Worm (Caenorhabditis elegans) whole organism, young adult: Measurements from ENCODE around the gene T07A9.12.

ENCODE experiments used
- B0336.3 ChIP-seq: fragments of 200-800 bp; sonication (Bioruptor generic); IDR thresholded peaks from 2 replicates; pipeline ENCODE4 v1.3.6; 2022; ENCODE audit warnings: missing genetic modification characterization, missing compliant biosample characterization
- F23B12.7 ChIP-seq: sonication (generic microtip); optimal IDR thresholded peaks from 2 replicates; lab custom pipeline; 2017; ENCODE audit warnings: missing genetic modification characterization, mild to moderate bottlenecking, missing compliant biosample characterization, antibody characterized with exemption, moderate library complexity; ENCODE audit not compliant: insufficient read depth
- F37B4.10 ChIP-seq: fragments of 200-800 bp; sonication (Bioruptor generic); IDR thresholded peaks from 2 replicates; pipeline ENCODE4 v1.3.6; 2022; ENCODE audit warnings: missing genetic modification characterization, missing compliant biosample characterization
- F39B2.1 ChIP-seq: fragments of 200-800 bp; sonication (Bioruptor generic); IDR thresholded peaks from 2 replicates; pipeline ENCODE4 v1.3.6; 2022; ENCODE audit warnings: missing genetic modification reagents, missing genetic modification characterization, missing compliant biosample characterization
- F57A8.1 ChIP-seq: fragments of 200-800 bp; sonication (Bioruptor generic); optimal IDR thresholded peaks from 2 replicates; lab custom pipeline; 2018; ENCODE audit warnings: mild to moderate bottlenecking, missing genetic modification characterization, moderate library complexity, missing compliant biosample characterization
- Y53G8AR.9 ChIP-seq: fragments of 200-800 bp; sonication (Bioruptor generic); conservative IDR thresholded peaks from 2 replicates; pipeline ENCODE4 v1.3.6; 2022; ENCODE audit warnings: missing genetic modification reagents, missing genetic modification characterization, missing compliant biosample characterization
- Y79H2A.3 ChIP-seq: fragments of 200-800 bp; sonication (Bioruptor generic); conservative IDR thresholded peaks from 2 replicates; pipeline ENCODE4 v1.3.6; 2022; ENCODE audit warnings: missing genetic modification reagents, missing genetic modification characterization, missing compliant biosample characterization
- Y95B8A.8 ChIP-seq: fragments of 200-800 bp; sonication (Bioruptor generic); IDR thresholded peaks from 2 replicates; pipeline ENCODE4 v1.3.6; 2022; ENCODE audit warnings: missing genetic modification reagents, missing genetic modification characterization, missing compliant biosample characterization
- aptf-3 ChIP-seq: fragments of 200-800 bp; sonication (Bioruptor generic); IDR thresholded peaks from 2 replicates; pipeline ENCODE4 v1.3.6; 2022; ENCODE audit warnings: missing genetic modification characterization, missing compliant biosample characterization
- attf-3 ChIP-seq: fragments of 200-800 bp; sonication (Bioruptor generic); conservative IDR thresholded peaks from 2 replicates; pipeline ENCODE4 v1.3.6; 2022; ENCODE audit warnings: missing genetic modification reagents, missing genetic modification characterization, missing compliant biosample characterization
- bed-2 ChIP-seq: fragments of 200-800 bp; sonication (Bioruptor generic); IDR thresholded peaks from 2 replicates; pipeline ENCODE4 v1.3.6; 2022; ENCODE audit warnings: missing genetic modification reagents, missing genetic modification characterization, missing compliant biosample characterization
- ceh-100 ChIP-seq: fragments of 200-800 bp; sonication (Bioruptor generic); IDR thresholded peaks from 2 replicates; pipeline ENCODE4 v1.3.6; 2022; ENCODE audit warnings: missing genetic modification reagents, missing genetic modification characterization, missing compliant biosample characterization
- die-1 ChIP-seq: sonication (generic microtip); optimal IDR thresholded peaks from 2 replicates; lab custom pipeline; 2016; ENCODE audit warnings: missing genotype, mild to moderate bottlenecking, missing genetic modification characterization, missing compliant biosample characterization
- efl-1 ChIP-seq: fragments of 150-350 bp; optimal IDR thresholded peaks from 2 replicates; lab custom pipeline; 2014; ENCODE audit warnings: missing biosample characterization, missing genetic modification reagents, missing genetic modification characterization
- egl-18 ChIP-seq: fragments of 200-800 bp; sonication (Bioruptor generic); IDR thresholded peaks from 2 replicates; pipeline ENCODE4 v1.3.6; 2022; ENCODE audit warnings: missing genetic modification reagents, missing genetic modification characterization, missing compliant biosample characterization
- ekl-4 ChIP-seq: fragments of 200-800 bp; sonication (Bioruptor generic); IDR thresholded peaks from 2 replicates; pipeline ENCODE4 v1.3.6; 2022; ENCODE audit warnings: missing genetic modification reagents, missing genetic modification characterization, missing compliant biosample characterization
- fkh-3 ChIP-seq: sonication (generic microtip); optimal IDR thresholded peaks from 2 replicates; lab custom pipeline; 2016; ENCODE audit warnings: mild to moderate bottlenecking, missing genetic modification characterization, missing compliant biosample characterization
- him-1 ChIP-seq: sonication (generic microtip); optimal IDR thresholded peaks from 2 replicates; lab custom pipeline; 2016; ENCODE audit warnings: missing genotype, missing genetic modification reagents, missing genetic modification characterization, missing compliant biosample characterization
- hmg-1.2 ChIP-seq: fragments of 200-800 bp; sonication (Bioruptor generic); IDR thresholded peaks from 2 replicates; pipeline ENCODE4 v1.3.6; 2022; ENCODE audit warnings: missing genetic modification reagents, missing genetic modification characterization, missing compliant biosample characterization
- let-526 ChIP-seq: fragments of 200-800 bp; sonication (Bioruptor generic); IDR thresholded peaks from 2 replicates; pipeline ENCODE4 v1.3.6; 2022; ENCODE audit warnings: missing genetic modification reagents, missing genetic modification characterization, missing compliant biosample characterization
- lin-26 ChIP-seq: fragments of 200-800 bp; sonication (Bioruptor generic); IDR thresholded peaks from 2 replicates; pipeline ENCODE4 v1.3.6; 2022; ENCODE audit warnings: missing genetic modification reagents, missing genetic modification characterization, missing compliant biosample characterization
- lin-35 ChIP-seq, 3 experiments: fragments of 150-350 bp in 2 of 3; sonication (generic microtip) in 1 of 3; optimal IDR thresholded peaks; 2 replicates each; lab custom pipeline; 2014 to 2018; ENCODE audit warnings: missing biosample characterization in 3 of 3, missing genetic modification characterization in 3 of 3, missing genetic modification reagents in 3 of 3
- lsl-1 ChIP-seq: fragments of 200-800 bp; sonication (Bioruptor generic); optimal IDR thresholded peaks from 2 replicates; lab custom pipeline; 2018; ENCODE audit warnings: mild to moderate bottlenecking, missing genetic modification characterization, moderate library complexity, missing compliant biosample characterization
- madf-3 ChIP-seq: fragments of 200-800 bp; sonication (Bioruptor generic); IDR thresholded peaks from 2 replicates; pipeline ENCODE4 v1.3.6; 2022; ENCODE audit warnings: missing genetic modification reagents, missing genetic modification characterization, missing compliant biosample characterization
- madf-8 ChIP-seq: fragments of 200-800 bp; sonication (Bioruptor generic); conservative IDR thresholded peaks from 2 replicates; pipeline ENCODE4 v1.3.6; 2022; ENCODE audit warnings: missing genetic modification reagents, missing genetic modification characterization, missing compliant biosample characterization
- mel-28 ChIP-seq: sonication (generic microtip); optimal IDR thresholded peaks from 2 replicates; lab custom pipeline; 2016; ENCODE audit warnings: borderline replicate concordance, mild to moderate bottlenecking, missing genetic modification characterization, missing compliant biosample characterization
- mxl-1 ChIP-seq: sonication (generic microtip); optimal IDR thresholded peaks from 2 replicates; lab custom pipeline; 2016; ENCODE audit warnings: missing genetic modification characterization, missing compliant biosample characterization
- nfya-1 ChIP-seq: sonication (generic microtip); optimal IDR thresholded peaks from 2 replicates; lab custom pipeline; 2017; ENCODE audit warnings: antibody characterized with exemption, missing compliant biosample characterization, missing genetic modification characterization, borderline replicate concordance; ENCODE audit not compliant: insufficient read depth
- nhr-120 ChIP-seq: fragments of 200-800 bp; sonication (Bioruptor generic); IDR thresholded peaks from 2 replicates; pipeline ENCODE4 v1.3.6; 2022; ENCODE audit warnings: missing genetic modification characterization, missing compliant biosample characterization
- nhr-90 ChIP-seq: sonication (generic microtip); optimal IDR thresholded peaks from 2 replicates; lab custom pipeline; 2016; ENCODE audit warnings: missing genotype, mild to moderate bottlenecking, missing genetic modification characterization, missing compliant biosample characterization
- sdz-38 ChIP-seq: sonication (generic microtip); optimal IDR thresholded peaks from 2 replicates; lab custom pipeline; 2016; ENCODE audit warnings: missing genotype, missing genetic modification characterization, missing compliant biosample characterization
- sea-2 ChIP-seq: fragments of 200-800 bp; sonication (Bioruptor generic); IDR thresholded peaks from 2 replicates; pipeline ENCODE4 v1.3.6; 2022; ENCODE audit warnings: missing genetic modification characterization, missing compliant biosample characterization
- sptf-2 ChIP-seq: fragments of 200-800 bp; sonication (Bioruptor generic); optimal IDR thresholded peaks from 2 replicates; lab custom pipeline; 2018; ENCODE audit warnings: mild to moderate bottlenecking, missing genetic modification characterization, missing compliant biosample characterization
- tlf-1 ChIP-seq: fragments of 200-800 bp; sonication (Bioruptor generic); optimal IDR thresholded peaks from 2 replicates; lab custom pipeline; 2018; ENCODE audit warnings: mild to moderate bottlenecking, missing genetic modification characterization, missing compliant biosample characterization
- ztf-26 ChIP-seq: sonication (generic microtip); optimal IDR thresholded peaks from 2 replicates; lab custom pipeline; 2017; ENCODE audit warnings: missing genetic modification characterization, missing compliant biosample characterization
- ztf-6 ChIP-seq: fragments of 200-800 bp; sonication (Bioruptor generic); IDR thresholded peaks from 2 replicates; pipeline ENCODE4 v1.3.6; 2022; ENCODE audit warnings: missing genetic modification reagents, missing genetic modification characterization, missing compliant biosample characterization

Gene T07A9.12

ce11 chrIV:387283-388048, 23.2 kb upstream of the T07A9.12 start (continued):
- TF ChIP-seq F39B2.1 (GFP tag; lab: Robert Waterston, UW) (no peak), F23B12.7 (tag; lab: Kevin White, UChicago) (no peak), F57A8.1 (GFP tag; lab: Kevin White, UChicago) (no peak), efl-1 (GFP tag; lab: Kevin White, UChicago) (no peak), die-1 (tag; lab: Kevin White, UChicago) (no peak), sptf-2 (GFP tag; lab: Kevin White, UChicago) (no peak), nfya-1 (no peak), Y79H2A.3 (GFP tag; lab: Robert Waterston, UW) (no peak), nhr-90 (tag; lab: Kevin White, UChicago) (no peak), madf-3 (GFP tag; lab: Robert Waterston, UW) (no peak), ceh-100 (GFP tag; lab: Robert Waterston, UW) (0 out of 2 replicates have a peak, but pooled peaks have one; percentile 14), egl-18 (GFP tag; lab: Robert Waterston, UW) (no peak), sdz-38 (tag; lab: Kevin White, UChicago) (no peak), aptf-3 (GFP tag; lab: Robert Waterston, UW) (no peak; the same call in 1 of the 2 replicates), lsl-1 (GFP tag; lab: Kevin White, UChicago) (no peak), Y95B8A.8 (no peak), Y53G8AR.9 (GFP tag; lab: Robert Waterston, UW) (0 out of 2 replicates have a peak, but pooled peaks have one; percentile 12), B0336.3 (GFP tag; lab: Robert Waterston, UW) (no peak), nhr-120 (GFP tag; lab: Robert Waterston, UW) (0 out of 2 replicates have a peak, but pooled peaks have one; percentile 45), him-1 (tag; lab: Kevin White, UChicago) (no peak), tlf-1 (GFP tag; lab: Kevin White, UChicago) (no peak), ztf-6 (no peak), hmg-1.2 (GFP tag; lab: Robert Waterston, UW) (no peak; the same call in 1 of the 2 replicates)
- TF ChIP-seq, all 124 proteins: peak for 15

DNA sequence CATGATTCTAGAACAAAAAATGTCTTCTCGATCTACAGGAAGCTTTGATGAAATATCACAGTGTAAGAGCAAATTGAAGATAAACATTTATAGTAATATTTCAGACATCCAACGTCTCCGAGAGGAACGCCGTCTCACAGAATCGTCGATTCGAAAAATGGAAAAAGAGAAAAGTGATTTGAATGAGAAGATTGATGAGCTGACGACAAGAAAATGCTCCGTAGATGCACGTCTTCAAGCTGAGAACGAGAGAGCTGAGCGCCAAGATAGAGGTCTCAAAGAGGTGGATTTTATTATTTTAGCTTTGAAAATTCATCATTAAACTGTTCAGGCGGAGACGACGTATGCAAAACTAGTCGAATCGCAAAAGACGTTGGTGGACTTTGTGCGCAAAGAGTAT, 22.6 kb upstream of the T07A9.12 start, which contains the start of gene ssna-1:
Gene ssna-1 (plus strand): TSS at position 12 of the 400 bp plus-strand sequence.
- no peak for TF ChIP-seq madf-8 (GFP tag; lab: Robert Waterston, UW)
- TF ChIP-seq mxl-1 (tag; lab: Kevin White, UChicago): no peak
- TF ChIP-seq ztf-26 (tag; lab: Kevin White, UChicago): no peak
- TF ChIP-seq F23B12.7 (tag; lab: Kevin White, UChicago): no peak
- TF ChIP-seq F37B4.10 (GFP tag; lab: Robert Waterston, UW): no peak
- TF ChIP-seq lin-26: no peak
- TF ChIP-seq let-526: no peak
- no peak for TF ChIP-seq lin-35 (GFP tag; optimal IDR thresholded peaks at IDR 0.05; lab: Kevin White, UChicago)
- no peak for TF ChIP-seq F39B2.1 (GFP tag; lab: Robert Waterston, UW)
- no peak for TF ChIP-seq attf-3 (GFP tag; lab: Robert Waterston, UW)
- TF ChIP-seq bed-2 (GFP tag; lab: Robert Waterston, UW): no peak
- TF ChIP-seq sea-2: no peak
- no peak for TF ChIP-seq ekl-4
- TF ChIP-seq fkh-3 (tag; lab: Kevin White, UChicago): no peak
- TF ChIP-seq mel-28 (tag; lab: Kevin White, UChicago): no peak
